Fruit fly (Drosophila melanogaster) whole organism, embryonic: ENCODE results near the gene CG13024.

Experiments
- ATbp ChIP-seq: fragments of 200-800 bp; sonication (Bioruptor generic); optimal IDR thresholded peaks from 2 replicates; lab custom pipeline; 2017; ENCODE audit warnings: missing biosample characterization, mild to moderate bottlenecking, missing genetic modification characterization, missing genetic modification reagents
- CG10462 ChIP-seq: fragments of 200-800 bp; sonication (Bioruptor generic); optimal IDR thresholded peaks from 2 replicates; lab custom pipeline; 2016; ENCODE audit warnings: missing biosample characterization, missing genetic modification characterization
- CG10565 ChIP-seq: fragments of 200-800 bp; sonication (Bioruptor generic); optimal IDR thresholded peaks from 3 replicates; lab custom pipeline; 2016; ENCODE audit warnings: missing biosample characterization, mild to moderate bottlenecking, missing genetic modification characterization
- CG11560 ChIP-seq: fragments of 200-800 bp; sonication (Bioruptor generic); IDR thresholded peaks from 3 replicates; pipeline ENCODE4 v1.3.6; 2022; ENCODE audit warnings: missing biosample characterization, missing genetic modification characterization
- CG12769 ChIP-seq: fragments of 200-800 bp; sonication (Bioruptor generic); optimal IDR thresholded peaks from 2 replicates; lab custom pipeline; 2019; ENCODE audit warnings: missing biosample characterization, mild to moderate bottlenecking, missing genetic modification characterization, moderate library complexity
- CG1529 ChIP-seq: fragments of 200-800 bp; sonication (Bioruptor generic); optimal IDR thresholded peaks from 3 replicates; lab custom pipeline; 2018; ENCODE audit warnings: missing biosample characterization, missing genetic modification characterization
- CG1603 ChIP-seq: fragments of 200-800 bp; sonication (Bioruptor generic); optimal IDR thresholded peaks from 2 replicates; lab custom pipeline; 2019; ENCODE audit warnings: missing biosample characterization, mild to moderate bottlenecking, missing genetic modification characterization, moderate library complexity
- CG17186 ChIP-seq: fragments of 200-800 bp; sonication (Bioruptor generic); optimal IDR thresholded peaks from 3 replicates; lab custom pipeline; 2017; ENCODE audit warnings: missing biosample characterization, missing genetic modification reagents, missing genetic modification characterization
- CG17361 ChIP-seq: fragments of 200-800 bp; sonication (Bioruptor generic); IDR thresholded peaks from 3 replicates; pipeline ENCODE4 v1.3.6; 2022; ENCODE audit warnings: missing biosample characterization, missing genetic modification characterization
- CG17802 ChIP-seq: fragments of 200-800 bp; sonication (Bioruptor generic); optimal IDR thresholded peaks from 2 replicates; lab custom pipeline; 2018; ENCODE audit warnings: missing biosample characterization, mild to moderate bottlenecking, missing genetic modification characterization, moderate library complexity
- CG18011 ChIP-seq: fragments of 200-800 bp; sonication (Bioruptor generic); optimal IDR thresholded peaks from 2 replicates; lab custom pipeline; 2017; ENCODE audit warnings: missing biosample characterization, missing genetic modification characterization, mild to moderate bottlenecking, moderate library complexity, missing genotype
- CG18262 ChIP-seq: fragments of 200-800 bp; optimal IDR thresholded peaks from 3 replicates; lab custom pipeline; 2019; ENCODE audit warnings: missing biosample characterization, mild to moderate bottlenecking, missing genetic modification characterization, moderate library complexity
- CG18599 ChIP-seq: fragments of 200-800 bp; sonication (Bioruptor generic); optimal IDR thresholded peaks from 3 replicates; lab custom pipeline; 2017; ENCODE audit warnings: missing biosample characterization, missing genetic modification characterization, mild to moderate bottlenecking, moderate library complexity, missing genetic modification reagents
- CG2712 ChIP-seq: fragments of 200-800 bp; optimal IDR thresholded peaks from 3 replicates; lab custom pipeline; 2019; ENCODE audit warnings: missing biosample characterization, mild to moderate bottlenecking, missing genetic modification characterization, moderate library complexity
- CG31224 ChIP-seq: fragments of 200-800 bp; sonication (Bioruptor generic); IDR thresholded peaks from 2 replicates; pipeline ENCODE4 v1.3.6; 2022; ENCODE audit warnings: missing biosample characterization, missing genetic modification characterization
- CG32532 ChIP-seq: fragments of 200-800 bp; sonication (Bioruptor generic); IDR thresholded peaks from 2 replicates; pipeline ENCODE4 v1.3.6; 2022; ENCODE audit warnings: missing biosample characterization, missing genetic modification characterization
- CG6854 ChIP-seq: fragments of 200-800 bp; sonication (Bioruptor generic); optimal IDR thresholded peaks from 3 replicates; lab custom pipeline; 2017; ENCODE audit warnings: missing biosample characterization, mild to moderate bottlenecking, missing genetic modification characterization
- CG8478 ChIP-seq: fragments of >200 bp; optimal IDR thresholded peaks from 2 replicates; lab custom pipeline; 2018
- CG9817 ChIP-seq: fragments of 200-800 bp; sonication (Bioruptor generic); optimal IDR thresholded peaks from 2 replicates; lab custom pipeline; 2018; ENCODE audit warnings: missing biosample characterization, mild to moderate bottlenecking, missing genetic modification characterization, moderate library complexity
- Dad ChIP-seq: fragments of 200-800 bp; sonication (Bioruptor generic); optimal IDR thresholded peaks from 3 replicates; lab custom pipeline; 2016; ENCODE audit warnings: missing biosample characterization, missing genetic modification characterization
- Dbx ChIP-seq: fragments of 200-800 bp; sonication (Bioruptor generic); IDR thresholded peaks from 3 replicates; pipeline ENCODE4 v1.3.6; 2022; ENCODE audit warnings: missing biosample characterization, missing genetic modification characterization
- Deaf1 ChIP-seq: fragments of 200-800 bp; optimal IDR thresholded peaks from 3 replicates; lab custom pipeline; 2019; ENCODE audit warnings: missing biosample characterization, mild to moderate bottlenecking, missing genetic modification characterization, moderate library complexity
- Dek ChIP-seq: fragments of 200-800 bp; sonication (Bioruptor generic); optimal IDR thresholded peaks from 3 replicates; lab custom pipeline; 2019; ENCODE audit warnings: missing biosample characterization, mild to moderate bottlenecking, missing genetic modification characterization, moderate library complexity
- Elba2 ChIP-seq: fragments of 200-800 bp; sonication (Bioruptor generic); optimal IDR thresholded peaks from 3 replicates; lab custom pipeline; 2016; ENCODE audit warnings: missing biosample characterization, missing genetic modification characterization
- Fer2 ChIP-seq: fragments of 200-800 bp; sonication (Bioruptor generic); optimal IDR thresholded peaks from 2 replicates; lab custom pipeline; 2018; ENCODE audit warnings: missing biosample characterization, mild to moderate bottlenecking, missing genetic modification characterization, moderate library complexity
- Gug ChIP-seq: fragments of 200-800 bp; sonication (Bioruptor generic); IDR thresholded peaks from 4 replicates; pipeline ENCODE4 v1.3.6; 2022; ENCODE audit warnings: missing biosample characterization, missing genetic modification characterization
- NFAT ChIP-seq: fragments of 200-800 bp; sonication (Bioruptor generic); IDR thresholded peaks from 2 replicates; pipeline ENCODE4 v1.3.6; 2022; ENCODE audit warnings: missing biosample characterization, missing genetic modification characterization
- NfI ChIP-seq: fragments of 200-800 bp; sonication (Bioruptor generic); optimal IDR thresholded peaks from 3 replicates; lab custom pipeline; 2018; ENCODE audit warnings: missing biosample characterization, mild to moderate bottlenecking, missing genetic modification characterization, moderate library complexity
- Sry-β ChIP-seq: fragments of 200-800 bp; sonication (Bioruptor generic); optimal IDR thresholded peaks from 2 replicates; lab custom pipeline; 2018; ENCODE audit warnings: missing biosample characterization, mild to moderate bottlenecking, missing genetic modification characterization, moderate library complexity
- crol ChIP-seq: fragments of 200-800 bp; sonication (Bioruptor generic); IDR thresholded peaks from 2 replicates; pipeline ENCODE4 v1.3.6; 2022; ENCODE audit warnings: missing biosample characterization, missing genetic modification characterization
- crp ChIP-seq, 2 experiments: fragments of 200-800 bp; sonication (Bioruptor generic); optimal IDR thresholded peaks; 2 replicates in 1 of 2; 3 replicates in 1 of 2; lab custom pipeline; 2017; ENCODE audit warnings: missing biosample characterization in 2 of 2, missing genetic modification characterization in 2 of 2, mild to moderate bottlenecking in 1 of 2, moderate library complexity in 1 of 2
- dimm ChIP-seq: fragments of 200-800 bp; sonication (Bioruptor generic); IDR thresholded peaks from 2 replicates; pipeline ENCODE4 v1.3.6; 2022; ENCODE audit warnings: missing biosample characterization, missing genetic modification characterization
- dmrt11E ChIP-seq: fragments of 200-800 bp; sonication (Bioruptor generic); optimal IDR thresholded peaks from 3 replicates; lab custom pipeline; 2018; ENCODE audit warnings: missing biosample characterization, mild to moderate bottlenecking, missing genetic modification characterization, moderate library complexity
- emc ChIP-seq: fragments of 200-800 bp; sonication (Bioruptor generic); optimal IDR thresholded peaks from 2 replicates; lab custom pipeline; 2016; ENCODE audit warnings: missing biosample characterization, missing genetic modification characterization
- exex ChIP-seq: fragments of 200-800 bp; sonication (Bioruptor generic); optimal IDR thresholded peaks from 4 replicates; lab custom pipeline; 2018; ENCODE audit warnings: missing biosample characterization, mild to moderate bottlenecking, missing genetic modification characterization, moderate library complexity
- fru ChIP-seq: fragments of >200 bp; optimal IDR thresholded peaks from 2 replicates; lab custom pipeline; 2017
- gcm ChIP-seq: fragments of 200-800 bp; sonication (Bioruptor generic); optimal IDR thresholded peaks from 2 replicates; lab custom pipeline; 2019; ENCODE audit warnings: missing biosample characterization, mild to moderate bottlenecking, missing genetic modification characterization, moderate library complexity
- grn ChIP-seq: fragments of 200-800 bp; sonication (Bioruptor generic); optimal IDR thresholded peaks from 3 replicates; lab custom pipeline; 2017; ENCODE audit warnings: missing biosample characterization, missing genetic modification characterization
- jing ChIP-seq: fragments of 200-800 bp; sonication (Bioruptor generic); optimal IDR thresholded peaks from 2 replicates; lab custom pipeline; 2018; ENCODE audit warnings: missing biosample characterization, mild to moderate bottlenecking, missing genetic modification characterization
- klu ChIP-seq: fragments of 200-800 bp; sonication (Bioruptor generic); IDR thresholded peaks from 2 replicates; pipeline ENCODE4 v1.3.6; 2022; ENCODE audit warnings: missing biosample characterization, missing genetic modification characterization
- kni ChIP-seq: fragments of 200-800 bp; sonication (Bioruptor generic); optimal IDR thresholded peaks from 3 replicates; lab custom pipeline; 2017; ENCODE audit warnings: mild to moderate bottlenecking, missing biosample characterization, missing genetic modification reagents, missing genetic modification characterization
- mirr ChIP-seq: fragments of 200-800 bp; sonication (Bioruptor generic); optimal IDR thresholded peaks from 3 replicates; lab custom pipeline; 2018; ENCODE audit warnings: missing biosample characterization, mild to moderate bottlenecking, missing genetic modification characterization
- odd ChIP-seq: fragments of 200-800 bp; sonication (Bioruptor generic); optimal IDR thresholded peaks from 2 replicates; lab custom pipeline; 2017; ENCODE audit warnings: missing biosample characterization, mild to moderate bottlenecking, missing genetic modification characterization
- otp ChIP-seq: fragments of 200-800 bp; sonication (Bioruptor generic); IDR thresholded peaks from 3 replicates; pipeline ENCODE4, ENCODE4 v1.3.6; 2022; ENCODE audit warnings: missing biosample characterization, missing genetic modification characterization
- pnt ChIP-seq: fragments of 200-800 bp; sonication (Bioruptor generic); optimal IDR thresholded peaks from 3 replicates; lab custom pipeline; 2016; ENCODE audit warnings: missing biosample characterization, missing genetic modification characterization
- slbo ChIP-seq: fragments of 200-800 bp; sonication (Bioruptor generic); IDR thresholded peaks from 2 replicates; pipeline ENCODE4 v1.3.6; 2022; ENCODE audit warnings: missing biosample characterization, missing genetic modification characterization
- sob ChIP-seq: fragments of 200-800 bp; sonication (Bioruptor generic); IDR thresholded peaks from 2 replicates; pipeline ENCODE4 v1.3.6; 2022; ENCODE audit warnings: missing biosample characterization, missing genetic modification characterization
- tgo ChIP-seq: fragments of 200-800 bp; sonication (Bioruptor generic); IDR thresholded peaks from 3 replicates; pipeline ENCODE4 v1.3.6; 2022; ENCODE audit warnings: missing biosample characterization, missing genetic modification characterization
- unpg ChIP-seq: fragments of 200-800 bp; sonication (Bioruptor generic); optimal IDR thresholded peaks from 3 replicates; lab custom pipeline; 2018; ENCODE audit warnings: missing biosample characterization, mild to moderate bottlenecking, missing genetic modification characterization, moderate library complexity
- usp ChIP-seq: fragments of >200 bp; optimal IDR thresholded peaks from 2 replicates; lab custom pipeline; 2017; ENCODE audit warnings: missing biosample characterization, missing genetic modification characterization
- wek ChIP-seq: fragments of 200-800 bp; sonication (Bioruptor generic); optimal IDR thresholded peaks from 3 replicates; lab custom pipeline; 2018; ENCODE audit warnings: missing biosample characterization, mild to moderate bottlenecking, missing genetic modification characterization, moderate library complexity

Gene CG13024

dm6 chr3L:16872487-16872955, 43.6 kb upstream of the CG13024 start (continued):
- TF ChIP-seq crol (GFP tag; lab: Robert Waterston, UW) (no peak), mirr (GFP tag; lab: Kevin White, UChicago) (no peak), NfI (peak; percentile 57), Deaf1 (tag; lab: Kevin White, UChicago) (peak; percentile 48), CG18262 (tag; lab: Kevin White, UChicago) (peak; percentile 80), ATbp (peak; percentile 61), kni (GFP tag; lab: Kevin White, UChicago) (no peak), CG17361 (peak; percentile 76), wek (peak; percentile 54), CG2712 (tag; lab: Kevin White, UChicago) (peak; percentile 78), usp (GFP tag; lab: Kevin White, UChicago) (no peak), Elba2 (no peak), otp (GFP tag; lab: Robert Waterston, UW) (no peak), klu (GFP tag; lab: Robert Waterston, UW) (no peak), emc (no peak), CG1603 (tag; lab: Kevin White, UChicago) (peak; percentile 62), CG10565 (no peak), Sry-β (no peak), CG10462 (peak; percentile 30), CG12769 (peak; percentile 63), tgo (peak; percentile 54), CG17802 (no peak), Dek (tag; lab: Kevin White, UChicago) (peak; percentile 63), crp (GFP tag; optimal IDR thresholded peaks at IDR 0.05; lab: Kevin White, UChicago) (peak in 1 of 2 experiments; percentile 35), CG8478 (lab: Kevin White, UChicago) (no peak), CG18599 (peak; percentile 73), unpg (GFP tag; lab: Kevin White, UChicago) (peak; percentile 79), NFAT (GFP tag; lab: Robert Waterston, UW) (no peak), gcm (GFP tag; lab: Kevin White, UChicago) (peak; percentile 67), CG31224 (GFP tag; lab: Robert Waterston, UW) (peak; percentile 47; the same call in 1 of the 2 replicates), Dad (GFP tag; lab: Kevin White, UChicago) (peak; percentile 28), CG32532 (GFP tag; lab: Robert Waterston, UW) (peak; percentile 54; the same call in 1 of the 2 replicates), dmrt11E (tag; lab: Kevin White, UChicago) (peak; percentile 55), CG11560 (tag; lab: Robert Waterston, UW) (0 out of 3 replicates have a peak, but pooled peaks have one; percentile 6), Fer2 (tag; lab: Kevin White, UChicago) (peak; percentile 41), exex (peak; percentile 24), slbo (GFP tag; lab: Robert Waterston, UW) (no peak; the same call in none of the 2 replicates), CG6854 (peak; percentile 72), Gug (GFP tag; lab: Robert Waterston, UW) (peak; percentile 8; the same call in 1 of the 4 replicates), Dbx (GFP tag; lab: Robert Waterston, UW) (peak; percentile 48; the same call in 1 of the 3 replicates), jing (GFP tag; lab: Kevin White, UChicago) (peak; percentile 61), CG18011 (peak; percentile 33), fru (lab: Kevin White, UChicago) (no peak), pnt (GFP tag; lab: Kevin White, UChicago) (peak; percentile 18), grn (GFP tag; lab: Kevin White, UChicago) (no peak), CG17186 (no peak), CG9817 (peak; percentile 64), odd (peak; percentile 76), dimm (GFP tag; lab: Robert Waterston, UW) (no peak), CG1529 (GFP tag; lab: Kevin White, UChicago) (peak; percentile 62), sob (GFP tag; lab: Robert Waterston, UW) (peak; percentile 39; the same call in 1 of the 2 replicates)
